Worm (Caenorhabditis elegans) whole organism, L3 larva: ENCODE measurements around the gene ZK1248.17.

Source experiments
- ZK546.5 ChIP-seq: sonication (generic microtip); optimal IDR thresholded peaks from 2 replicates; lab custom pipeline; 2017; ENCODE audit warnings: missing biosample characterization, missing genetic modification characterization
- aly-2 ChIP-seq: fragments of 150-350 bp; optimal IDR thresholded peaks from 2 replicates; lab custom pipeline; 2014; ENCODE audit warnings: missing biosample characterization, missing genetic modification characterization
- daf-12 ChIP-seq: fragments of 150-350 bp; optimal IDR thresholded peaks from 2 replicates; lab custom pipeline; 2014; ENCODE audit warnings: missing biosample characterization, missing genetic modification reagents, missing genetic modification characterization
- elt-1 ChIP-seq: fragments of 150-350 bp; optimal IDR thresholded peaks from 2 replicates; lab custom pipeline; 2014; ENCODE audit warnings: missing biosample characterization, missing genetic modification characterization
- elt-2 ChIP-seq: sonication (generic microtip); optimal IDR thresholded peaks from 2 replicates; lab custom pipeline; 2016; ENCODE audit warnings: missing genetic modification reagents, mild to moderate bottlenecking, missing genetic modification characterization, missing compliant biosample characterization
- elt-3 ChIP-seq, 3 experiments: fragments of 150-350 bp in 1 of 3; sonication (generic microtip) in 2 of 3; optimal IDR thresholded peaks; 2 replicates in 2 of 3; 4 replicates in 1 of 3; lab custom pipeline; 2014 to 2017; ENCODE audit warnings: missing biosample characterization in 3 of 3, missing genetic modification characterization in 3 of 3
- eor-1 ChIP-seq, 2 experiments: fragments of 150-350 bp; optimal IDR thresholded peaks; 2 replicates each; lab custom pipeline; 2014 to 2018; ENCODE audit warnings: missing biosample characterization in 2 of 2, missing genetic modification characterization in 2 of 2
- fkh-10 ChIP-seq: sonication (generic microtip); optimal IDR thresholded peaks from 2 replicates; lab custom pipeline; 2017; ENCODE audit warnings: missing biosample characterization, missing genetic modification reagents, missing genetic modification characterization
- lin-39 ChIP-seq: fragments of 150-350 bp; optimal IDR thresholded peaks from 2 replicates; lab custom pipeline; 2018; ENCODE audit warnings: missing biosample characterization, missing genetic modification reagents, missing genetic modification characterization
- nfya-1 ChIP-seq: sonication (generic microtip); optimal IDR thresholded peaks from 2 replicates; lab custom pipeline; 2017; ENCODE audit warnings: missing genetic modification characterization, mild to moderate bottlenecking, missing compliant biosample characterization, antibody characterized with exemption, moderate library complexity; ENCODE audit not compliant: insufficient read depth
- nhr-76 ChIP-seq: fragments of 150-350 bp; sonication (generic microtip); optimal IDR thresholded peaks from 5 replicates; lab custom pipeline; 2014; ENCODE audit warnings: missing biosample characterization, missing genetic modification characterization
- nhr-77 ChIP-seq: fragments of 150-350 bp; optimal IDR thresholded peaks from 2 replicates; lab custom pipeline; 2014; ENCODE audit warnings: missing biosample characterization, missing genetic modification characterization
- tbx-2 ChIP-seq: sonication (generic microtip); optimal IDR thresholded peaks from 2 replicates; lab custom pipeline; 2016; ENCODE audit warnings: mild to moderate bottlenecking, missing genetic modification characterization, missing compliant biosample characterization
- unc-62 ChIP-seq: fragments of 150-350 bp; sonication (generic microtip); optimal IDR thresholded peaks from 4 replicates; lab custom pipeline; 2014; ENCODE audit warnings: missing biosample characterization, missing genetic modification reagents, missing genetic modification characterization

DNA sequence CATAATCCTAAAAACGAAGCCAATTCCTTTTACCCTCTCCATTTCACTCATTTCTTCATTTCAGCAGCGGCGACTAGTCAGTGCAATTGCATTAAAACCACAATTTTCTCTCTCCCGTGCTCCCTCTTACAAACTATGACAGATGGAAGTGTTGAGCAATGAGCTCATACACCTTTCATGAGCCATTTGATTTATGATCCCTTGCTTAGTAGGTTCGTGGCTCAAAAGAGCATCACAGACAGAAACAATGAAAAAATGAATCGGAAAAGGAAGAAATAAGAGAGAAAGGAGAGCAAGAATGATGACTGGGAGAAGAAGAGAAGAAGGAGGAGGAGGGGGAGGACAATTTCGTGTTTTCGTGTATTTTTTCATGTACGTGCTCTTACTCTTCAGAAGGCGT is 26.2 kb upstream of the ZK1248.17 start:
- TF ChIP-seq elt-3 (tag; optimal IDR thresholded peaks at IDR 0.05; lab: Kevin White, UChicago), result no peak
- no peak for TF ChIP-seq nhr-76 (tag; lab: Kevin White, UChicago)
- peak; percentile 13 for TF ChIP-seq nfya-1 (tag; lab: Kevin White, UChicago)
- TF ChIP-seq nhr-77 (tag; lab: Kevin White, UChicago), result no peak
- no peak for TF ChIP-seq tbx-2 (tag; lab: Kevin White, UChicago)
- no peak for TF ChIP-seq daf-12 (tag; lab: Kevin White, UChicago)
- no peak for TF ChIP-seq eor-1 (tag; optimal IDR thresholded peaks at IDR 0.05; lab: Kevin White, UChicago)
- no peak for TF ChIP-seq elt-1 (tag; lab: Kevin White, UChicago)
- TF ChIP-seq fkh-10 (GFP tag; lab: Kevin White, UChicago), result no peak
- no peak for TF ChIP-seq elt-2 (tag; lab: Kevin White, UChicago)
- no peak for TF ChIP-seq aly-2
- no peak for TF ChIP-seq unc-62 (GFP tag; lab: Kevin White, UChicago)
- peak; percentile 74 for TF ChIP-seq lin-39
- TF ChIP-seq ZK546.5 (tag; lab: Kevin White, UChicago), result no peak
